Worm (Caenorhabditis elegans): ENCODE results near the gene gpa-5.
A peak's percentile ranks its signal among the peaks of the same experiment; 100 is the strongest.

Gene gpa-5

ce11 chrX:2089434-2089833, 31.4 kb downstream of the gpa-5 start, which contains the start of gene lsy-2 (continued):
- TF ChIP-seq F37D6.2 (tag; optimal IDR thresholded peaks at IDR 0.05) (no peak), madf-5 (GFP tag; IDR thresholded peaks at IDR 0.05) (no peak), lir-3 (tag; optimal IDR thresholded peaks at IDR 0.05) (no peak), snpc-4 (tag; optimal IDR thresholded peaks at IDR 0.05) (no peak), fkh-10 (GFP tag; optimal IDR thresholded peaks at IDR 0.05) (no peak), mdt-29 (GFP tag; IDR thresholded peaks at IDR 0.05) (no peak), aha-1 (tag) (peak; percentile 64), ZK337.2 (GFP tag; IDR thresholded peaks at IDR 0.05) (no peak), nhr-76 (tag; optimal IDR thresholded peaks at IDR 0.05) (no peak), R02D3.7 (tag; optimal IDR thresholded peaks at IDR 0.05) (no peak), unc-130 (GFP tag; optimal IDR thresholded peaks at IDR 0.05) (no peak), set-16 (GFP tag; IDR thresholded peaks at IDR 0.05) (0 out of 2 replicates have a peak, but pooled peaks have one; percentile 30), madf-9 (GFP tag; conservative IDR thresholded peaks at IDR 0.05) (no peak), hlh-30 (tag; optimal IDR thresholded peaks at IDR 0.05; ENCODE audit: insufficient read depth) (peak; percentile 65), skn-1 (tag; optimal IDR thresholded peaks at IDR 0.05) (no peak), ceh-20 (GFP tag; IDR thresholded peaks at IDR 0.05) (no peak), D1046.2 (GFP tag; IDR thresholded peaks at IDR 0.05) (no peak), daf-12 (tag; optimal IDR thresholded peaks at IDR 0.05) (no peak), mep-1 (tag; optimal IDR thresholded peaks at IDR 0.05) (peak; percentile 57), ZK546.5 (tag; optimal IDR thresholded peaks at IDR 0.05) (no peak), spr-3 (GFP tag; optimal IDR thresholded peaks at IDR 0.05) (no peak), snpc-1.2 (GFP tag; IDR thresholded peaks at IDR 0.05) (no peak), daf-8 (GFP tag; IDR thresholded peaks at IDR 0.05) (no peak), zip-2 (tag; optimal IDR thresholded peaks at IDR 0.05) (no peak), Y105C5A.15 (GFP tag; IDR thresholded peaks at IDR 0.05) (no peak), dpl-1 (GFP tag; optimal IDR thresholded peaks at IDR 0.05) (peak; percentile 72), Y48G9A.11 (GFP tag; IDR thresholded peaks at IDR 0.05) (no peak), jun-1 (tag; optimal IDR thresholded peaks at IDR 0.05) (no peak)

- TF ChIP-seq F37D6.2 (tag; optimal IDR thresholded peaks at IDR 0.05) (no peak), mdt-29 (GFP tag; IDR thresholded peaks at IDR 0.05) (no peak), snpc-4 (tag; optimal IDR thresholded peaks at IDR 0.05) (no peak), daf-19 (GFP tag; conservative IDR thresholded peaks at IDR 0.05) (no peak), fkh-10 (GFP tag; optimal IDR thresholded peaks at IDR 0.05) (peak; percentile 62), ces-1 (GFP tag; optimal IDR thresholded peaks at IDR 0.05) (peak; percentile 52), D1046.2 (GFP tag; IDR thresholded peaks at IDR 0.05) (no peak), ama-1 (optimal IDR thresholded peaks at IDR 0.05) (no peak)
Measured at ce11 chrX:2087716-2088115, 33.1 kb downstream of the gpa-5 start.

- TF ChIP-seq lin-13 (GFP tag; optimal IDR thresholded peaks at IDR 0.05) (no peak), nhr-42 (GFP tag; IDR thresholded peaks at IDR 0.05) (no peak), mdt-29 (GFP tag; IDR thresholded peaks at IDR 0.05) (no peak), lin-38 (GFP tag; IDR thresholded peaks at IDR 0.05) (no peak), daf-19 (GFP tag; conservative IDR thresholded peaks at IDR 0.05) (no peak), hlh-11 (tag; optimal IDR thresholded peaks at IDR 0.05) (no peak)
Measured at ce11 chrX:2085494-2085893, 35.4 kb downstream of the gpa-5 start.

ce11 chrX:2084988-2085387, 35.9 kb downstream of the gpa-5 start, which contains the start of gene F49H12.2:
F49H12.2 (plus strand) TSS chrX:2085288.
- TF ChIP-seq lin-38 (GFP tag; IDR thresholded peaks at IDR 0.05) = no peak
- peak; percentile 62 for TF ChIP-seq aha-1 (tag)

ce11 chrX:2084019-2084418, 36.8 kb downstream of the gpa-5 start, which contains the start of gene F49H12.3:
F49H12.3 (plus strand) TSS chrX:2084375.
- peak; percentile 70 for TF ChIP-seq aha-1 (tag)
- TF ChIP-seq mes-2 (tag; optimal IDR thresholded peaks at IDR 0.05; ENCODE audit: poor library complexity, severe bottlenecking) = no peak
